Worm (Caenorhabditis elegans): ENCODE measurements around the gene srh-42.
"Not testable (repeated sequence)": the region's sequence is repeated elsewhere in the genome, so short reads cannot be mapped to it uniquely, and the experiment has no call there.

Gene srh-42

ce11 chrII:14288968-14289367 is at the start of gene srh-42:
TSS of gene srh-42 (minus strand) at chrII:14289068.
- TF ChIP-seq unc-62 (GFP tag; optimal IDR thresholded peaks at IDR 0.05), result no peak

- TF ChIP-seq unc-62 (GFP tag; optimal IDR thresholded peaks at IDR 0.05), result no peak
Observed at ce11 chrII:14321225-14321624, 32.4 kb upstream of the srh-42 start.

ce11 chrII:14319227-14319626 is 30.4 kb upstream of the srh-42 start:
- no peak for TF ChIP-seq unc-62 (GFP tag; optimal IDR thresholded peaks at IDR 0.05)

- no peak for TF ChIP-seq unc-62 (GFP tag; optimal IDR thresholded peaks at IDR 0.05)
Observed at ce11 chrII:14318027-14318426, 29.2 kb upstream of the srh-42 start, which contains the start of gene Y54G11A.14. TSS of gene Y54G11A.14 (plus strand) at chrII:14318158.

- TF ChIP-seq unc-62 (GFP tag; optimal IDR thresholded peaks at IDR 0.05), result no peak
Observed at ce11 chrII:14312182-14312581, 23.3 kb upstream of the srh-42 start.

ce11 chrII:14311537-14311936 is 22.7 kb upstream of the srh-42 start:
- TF ChIP-seq unc-62 (GFP tag; optimal IDR thresholded peaks at IDR 0.05), result no peak

- no peak for TF ChIP-seq unc-62 (GFP tag; optimal IDR thresholded peaks at IDR 0.05)
Observed at ce11 chrII:14310729-14311388, 22.0 kb upstream of the srh-42 start, which contains the start of gene ctl-3. TSS of gene ctl-3 (minus strand) at chrII:14310779.

- not testable (repeated sequence) for TF ChIP-seq unc-62 (GFP tag; optimal IDR thresholded peaks at IDR 0.05)
Observed at ce11 chrII:14306160-14306559, 17.3 kb upstream of the srh-42 start, which contains the start of gene ctl-1. TSS of gene ctl-1 (minus strand) at chrII:14306260.

ce11 chrII:14301927-14302326 is 13.1 kb upstream of the srh-42 start, which contains the start of gene ctl-2:
TSS of gene ctl-2 (minus strand) at chrII:14302027.
- TF ChIP-seq unc-62 (GFP tag; optimal IDR thresholded peaks at IDR 0.05), result not testable (repeated sequence)

- TF ChIP-seq unc-62 (GFP tag; optimal IDR thresholded peaks at IDR 0.05), result no peak
Observed at ce11 chrII:14299254-14299759, 10.4 kb upstream of the srh-42 start.

ce11 chrII:14297050-14297449 is 8.2 kb upstream of the srh-42 start, which contains the start of gene Y54G11A.7:
TSS of gene Y54G11A.7 (plus strand) at chrII:14297305.
- TF ChIP-seq unc-62 (GFP tag; optimal IDR thresholded peaks at IDR 0.05), result not testable (repeated sequence)

ce11 chrII:14296320-14296719 is 7.5 kb upstream of the srh-42 start:
- no peak for TF ChIP-seq unc-62 (GFP tag; optimal IDR thresholded peaks at IDR 0.05)

ce11 chrII:14294390-14294789 is 5.5 kb upstream of the srh-42 start:
- no peak for TF ChIP-seq unc-62 (GFP tag; optimal IDR thresholded peaks at IDR 0.05)

- no peak for TF ChIP-seq unc-62 (GFP tag; optimal IDR thresholded peaks at IDR 0.05)
Observed at ce11 chrII:14292519-14292918, 3.7 kb upstream of the srh-42 start, which contains the start of gene Y54G11A.4. TSS of gene Y54G11A.4 (plus strand) at chrII:14292819.

- no peak for TF ChIP-seq unc-62 (GFP tag; optimal IDR thresholded peaks at IDR 0.05)
Observed at ce11 chrII:14290846-14291245, 2.0 kb upstream of the srh-42 start.

ce11 chrII:14287277-14287676 is 1.6 kb downstream of the srh-42 start, which contains the start of gene srh-41:
TSS of gene srh-41 (minus strand) at chrII:14287377.
- no peak for TF ChIP-seq unc-62 (GFP tag; optimal IDR thresholded peaks at IDR 0.05)

ce11 chrII:14276409-14276808 is 12.5 kb downstream of the srh-42 start, which contains the start of gene Y54G11A.3:
TSS of gene Y54G11A.3 (plus strand) at chrII:14276621.
- TF ChIP-seq unc-62 (GFP tag; optimal IDR thresholded peaks at IDR 0.05), result no peak
